Fruit fly (Drosophila melanogaster) whole organism, embryonic: Measurements from ENCODE around the gene RpS2.

Source experiments
- Awh ChIP-seq: fragments of 200-800 bp; sonication (Bioruptor generic); IDR thresholded peaks from 2 replicates; pipeline ENCODE4, ENCODE4 v1.3.6; 2022; ENCODE audit warnings: missing biosample characterization, missing genetic modification characterization
- CG10274 ChIP-seq: fragments of 200-800 bp; sonication (Bioruptor generic); optimal IDR thresholded peaks from 3 replicates; lab custom pipeline; 2017; ENCODE audit warnings: missing biosample characterization, mild to moderate bottlenecking, missing genetic modification characterization
- CG10565 ChIP-seq: fragments of 200-800 bp; sonication (Bioruptor generic); optimal IDR thresholded peaks from 3 replicates; lab custom pipeline; 2016; ENCODE audit warnings: missing biosample characterization, mild to moderate bottlenecking, missing genetic modification characterization
- CG11085 ChIP-seq: fragments of 200-800 bp; sonication (Bioruptor generic); IDR thresholded peaks from 2 replicates; pipeline ENCODE4 v1.3.6; 2022; ENCODE audit warnings: missing biosample characterization, missing genetic modification characterization
- CG11696 ChIP-seq: fragments of 200-800 bp; sonication (Bioruptor generic); IDR thresholded peaks from 2 replicates; pipeline ENCODE4 v1.3.6; 2022; ENCODE audit warnings: missing biosample characterization, missing genetic modification characterization
- CG12659 ChIP-seq: fragments of 200-800 bp; sonication (Bioruptor generic); optimal IDR thresholded peaks from 3 replicates; lab custom pipeline; 2017; ENCODE audit warnings: mild to moderate bottlenecking, missing biosample characterization, missing genetic modification reagents, missing genetic modification characterization
- CG12942 ChIP-seq: fragments of 200-800 bp; sonication (Bioruptor generic); optimal IDR thresholded peaks from 3 replicates; lab custom pipeline; 2016; ENCODE audit warnings: missing biosample characterization, missing genetic modification characterization
- CG13123 ChIP-seq: fragments of 200-800 bp; sonication (Bioruptor generic); optimal IDR thresholded peaks from 2 replicates; lab custom pipeline; 2016; ENCODE audit warnings: missing biosample characterization, missing genetic modification characterization
- CG14667 ChIP-seq: fragments of 200-800 bp; sonication (Bioruptor generic); IDR thresholded peaks from 2 replicates; pipeline ENCODE4 v1.3.6; 2022; ENCODE audit warnings: missing biosample characterization, missing genetic modification characterization
- CG14965 ChIP-seq: fragments of 200-800 bp; sonication (Bioruptor generic); optimal IDR thresholded peaks from 2 replicates; lab custom pipeline; 2016; ENCODE audit warnings: missing biosample characterization, missing genetic modification characterization, borderline replicate concordance
- CG15601 ChIP-seq: fragments of 200-800 bp; sonication (Bioruptor generic); optimal IDR thresholded peaks from 3 replicates; lab custom pipeline; 2019; ENCODE audit warnings: missing biosample characterization, mild to moderate bottlenecking, missing genetic modification characterization, moderate library complexity
- CG17186 ChIP-seq: fragments of 200-800 bp; sonication (Bioruptor generic); optimal IDR thresholded peaks from 3 replicates; lab custom pipeline; 2017; ENCODE audit warnings: missing biosample characterization, missing genetic modification reagents, missing genetic modification characterization
- CG17912 ChIP-seq: fragments of 200-800 bp; sonication (Bioruptor generic); optimal IDR thresholded peaks from 2 replicates; lab custom pipeline; 2018; ENCODE audit warnings: missing biosample characterization, mild to moderate bottlenecking, missing genetic modification characterization
- CG1832 ChIP-seq: fragments of 200-800 bp; sonication (Bioruptor generic); optimal IDR thresholded peaks from 2 replicates; lab custom pipeline; 2017; ENCODE audit warnings: missing biosample characterization, mild to moderate bottlenecking, missing genetic modification characterization, inconsistent platforms
- CG31388 ChIP-seq: fragments of 200-800 bp; sonication (Bioruptor generic); optimal IDR thresholded peaks from 2 replicates; lab custom pipeline; 2016; ENCODE audit warnings: missing biosample characterization, missing genetic modification characterization
- CG4424 ChIP-seq: fragments of 200-800 bp; sonication (Bioruptor generic); optimal IDR thresholded peaks from 3 replicates; lab custom pipeline; 2016; ENCODE audit warnings: missing biosample characterization, missing genetic modification characterization
- CG4854 ChIP-seq: fragments of 200-800 bp; sonication (Bioruptor generic); optimal IDR thresholded peaks from 2 replicates; lab custom pipeline; 2016; ENCODE audit warnings: missing biosample characterization, missing genetic modification characterization, inconsistent platforms
- CG6689 ChIP-seq: fragments of 200-800 bp; sonication (Bioruptor generic); IDR thresholded peaks from 2 replicates; pipeline ENCODE4 v1.3.6; 2022; ENCODE audit warnings: missing biosample characterization, missing genetic modification characterization
- CG7357 ChIP-seq: fragments of 200-800 bp; sonication (Bioruptor generic); IDR thresholded peaks from 3 replicates; pipeline ENCODE4 v1.3.6; 2022; ENCODE audit warnings: missing biosample characterization, missing genetic modification characterization
- CG7928 ChIP-seq: fragments of 200-800 bp; sonication (Bioruptor generic); optimal IDR thresholded peaks from 2 replicates; lab custom pipeline; 2017; ENCODE audit warnings: missing biosample characterization, mild to moderate bottlenecking, missing genetic modification characterization
- Dip3 ChIP-seq: fragments of 200-800 bp; sonication (Bioruptor generic); optimal IDR thresholded peaks from 3 replicates; lab custom pipeline; 2016; ENCODE audit warnings: missing biosample characterization, missing genetic modification characterization
- Dref ChIP-seq: fragments of 200-800 bp; sonication (Bioruptor generic); IDR thresholded peaks from 2 replicates; pipeline ENCODE4 v1.3.6; 2022; ENCODE audit warnings: missing biosample characterization, missing genetic modification characterization
- E2f1 ChIP-seq: fragments of 200-800 bp; sonication (Bioruptor generic); IDR thresholded peaks from 2 replicates; pipeline ENCODE4 v1.3.6; 2022; ENCODE audit warnings: missing biosample characterization, missing genetic modification characterization
- Elba2 ChIP-seq: fragments of 200-800 bp; sonication (Bioruptor generic); optimal IDR thresholded peaks from 3 replicates; lab custom pipeline; 2016; ENCODE audit warnings: missing biosample characterization, missing genetic modification characterization
- H15 ChIP-seq: fragments of 200-800 bp; sonication (Bioruptor generic); IDR thresholded peaks from 3 replicates; pipeline ENCODE4 v1.3.6; 2022; ENCODE audit warnings: missing biosample characterization, missing genetic modification characterization
- Hmr ChIP-seq: fragments of 200-800 bp; sonication (Bioruptor generic); optimal IDR thresholded peaks from 3 replicates; lab custom pipeline; 2017; ENCODE audit warnings: mild to moderate bottlenecking, missing biosample characterization, missing genetic modification reagents, missing genetic modification characterization
- PHDP ChIP-seq: fragments of 200-800 bp; sonication (Bioruptor generic); optimal IDR thresholded peaks from 3 replicates; lab custom pipeline; 2018; ENCODE audit warnings: missing biosample characterization, mild to moderate bottlenecking, missing genetic modification characterization, moderate library complexity
- Sox102F ChIP-seq: fragments of 200-800 bp; sonication (Bioruptor generic); optimal IDR thresholded peaks from 2 replicates; lab custom pipeline; 2018; ENCODE audit warnings: missing biosample characterization, mild to moderate bottlenecking, missing genetic modification characterization, moderate library complexity
- Usf ChIP-seq: fragments of 200-800 bp; sonication (Bioruptor generic); optimal IDR thresholded peaks from 2 replicates; lab custom pipeline; 2017; ENCODE audit warnings: missing genotype, missing biosample characterization, missing genetic modification characterization
- bowl ChIP-seq: fragments of 200-800 bp; sonication (Bioruptor generic); IDR thresholded peaks from 2 replicates; pipeline ENCODE4 v1.3.6; 2022; ENCODE audit warnings: missing biosample characterization, missing genetic modification characterization
- bsh ChIP-seq, 2 experiments: fragments of 200-800 bp; sonication (Bioruptor generic); optimal IDR thresholded peaks; 2 replicates each; lab custom pipeline; 2017 to 2018; ENCODE audit warnings: mild to moderate bottlenecking in 2 of 2, missing biosample characterization in 2 of 2, missing genetic modification characterization in 2 of 2, moderate library complexity in 1 of 2
- dan ChIP-seq: fragments of 200-800 bp; sonication (Bioruptor generic); IDR thresholded peaks from 2 replicates; pipeline ENCODE4 v1.3.6; 2022; ENCODE audit warnings: missing biosample characterization, missing genetic modification characterization
- disco-r ChIP-seq: fragments of 200-800 bp; sonication (Bioruptor generic); optimal IDR thresholded peaks from 2 replicates; lab custom pipeline; 2016; ENCODE audit warnings: missing biosample characterization, missing genetic modification characterization
- dmrt11E ChIP-seq: fragments of 200-800 bp; sonication (Bioruptor generic); optimal IDR thresholded peaks from 3 replicates; lab custom pipeline; 2018; ENCODE audit warnings: missing biosample characterization, mild to moderate bottlenecking, missing genetic modification characterization, moderate library complexity
- eve ChIP-seq, 2 experiments: fragments of >200 bp; optimal IDR thresholded peaks; 2 replicates each; lab custom pipeline; 2017; ENCODE audit warnings: missing biosample characterization in 2 of 2, missing genetic modification characterization in 2 of 2
- fd96Cb ChIP-seq: fragments of 200-800 bp; sonication (Bioruptor generic); optimal IDR thresholded peaks from 2 replicates; lab custom pipeline; 2018; ENCODE audit warnings: missing biosample characterization, mild to moderate bottlenecking, missing genetic modification characterization, moderate library complexity
- gfzf ChIP-seq: fragments of 200-800 bp; sonication (Bioruptor generic); optimal IDR thresholded peaks from 2 replicates; lab custom pipeline; 2016; ENCODE audit warnings: missing biosample characterization, mild to moderate bottlenecking, missing genetic modification characterization, moderate library complexity
- grn ChIP-seq: fragments of 200-800 bp; sonication (Bioruptor generic); optimal IDR thresholded peaks from 3 replicates; lab custom pipeline; 2017; ENCODE audit warnings: missing biosample characterization, missing genetic modification characterization
- lmd ChIP-seq: fragments of 200-800 bp; sonication (Bioruptor generic); IDR thresholded peaks from 2 replicates; pipeline ENCODE4 v1.3.6; 2022; ENCODE audit warnings: missing biosample characterization, missing genetic modification characterization
- nmo ChIP-seq: fragments of 200-800 bp; sonication (Bioruptor generic); optimal IDR thresholded peaks from 2 replicates; lab custom pipeline; 2018; ENCODE audit warnings: missing biosample characterization, mild to moderate bottlenecking, missing genetic modification characterization, moderate library complexity
- onecut ChIP-seq: fragments of 200-800 bp; sonication (Bioruptor generic); IDR thresholded peaks from 2 replicates; pipeline ENCODE4 v1.3.6; 2022; ENCODE audit warnings: missing biosample characterization, missing genetic modification characterization
- pros ChIP-seq: fragments of 200-800 bp; sonication (Bioruptor generic); optimal IDR thresholded peaks from 3 replicates; lab custom pipeline; 2019; ENCODE audit warnings: missing biosample characterization, mild to moderate bottlenecking, missing genetic modification characterization, moderate library complexity
- salm ChIP-seq: fragments of 200-800 bp; sonication (Bioruptor generic); optimal IDR thresholded peaks from 2 replicates; lab custom pipeline; 2018; ENCODE audit warnings: missing biosample characterization, mild to moderate bottlenecking, missing genetic modification characterization
- scrt ChIP-seq: fragments of 200-800 bp; sonication (Bioruptor generic); optimal IDR thresholded peaks from 2 replicates; lab custom pipeline; 2018; ENCODE audit warnings: missing biosample characterization, mild to moderate bottlenecking, missing genetic modification characterization, moderate library complexity
- seq ChIP-seq: fragments of 200-800 bp; sonication (Bioruptor generic); IDR thresholded peaks from 2 replicates; pipeline ENCODE4 v1.3.6; 2022; ENCODE audit warnings: missing biosample characterization, missing genetic modification characterization
- shn ChIP-seq: fragments of 200-800 bp; sonication (Bioruptor generic); optimal IDR thresholded peaks from 3 replicates; lab custom pipeline; 2016; ENCODE audit warnings: missing biosample characterization, missing genetic modification characterization
- sr ChIP-seq: fragments of 200-800 bp; sonication (Bioruptor generic); IDR thresholded peaks from 3 replicates; pipeline ENCODE4 v1.3.6; 2022; ENCODE audit warnings: missing biosample characterization, missing genetic modification characterization
- tin ChIP-seq: fragments of 200-800 bp; sonication (Bioruptor generic); optimal IDR thresholded peaks from 3 replicates; lab custom pipeline; 2016; ENCODE audit warnings: missing biosample characterization, missing genetic modification characterization
- z ChIP-seq: fragments of 200-800 bp; sonication (Bioruptor generic); IDR thresholded peaks from 3 replicates; pipeline ENCODE4 v1.3.6; 2022; ENCODE audit warnings: missing biosample characterization, missing genetic modification characterization

Gene RpS2

DNA sequence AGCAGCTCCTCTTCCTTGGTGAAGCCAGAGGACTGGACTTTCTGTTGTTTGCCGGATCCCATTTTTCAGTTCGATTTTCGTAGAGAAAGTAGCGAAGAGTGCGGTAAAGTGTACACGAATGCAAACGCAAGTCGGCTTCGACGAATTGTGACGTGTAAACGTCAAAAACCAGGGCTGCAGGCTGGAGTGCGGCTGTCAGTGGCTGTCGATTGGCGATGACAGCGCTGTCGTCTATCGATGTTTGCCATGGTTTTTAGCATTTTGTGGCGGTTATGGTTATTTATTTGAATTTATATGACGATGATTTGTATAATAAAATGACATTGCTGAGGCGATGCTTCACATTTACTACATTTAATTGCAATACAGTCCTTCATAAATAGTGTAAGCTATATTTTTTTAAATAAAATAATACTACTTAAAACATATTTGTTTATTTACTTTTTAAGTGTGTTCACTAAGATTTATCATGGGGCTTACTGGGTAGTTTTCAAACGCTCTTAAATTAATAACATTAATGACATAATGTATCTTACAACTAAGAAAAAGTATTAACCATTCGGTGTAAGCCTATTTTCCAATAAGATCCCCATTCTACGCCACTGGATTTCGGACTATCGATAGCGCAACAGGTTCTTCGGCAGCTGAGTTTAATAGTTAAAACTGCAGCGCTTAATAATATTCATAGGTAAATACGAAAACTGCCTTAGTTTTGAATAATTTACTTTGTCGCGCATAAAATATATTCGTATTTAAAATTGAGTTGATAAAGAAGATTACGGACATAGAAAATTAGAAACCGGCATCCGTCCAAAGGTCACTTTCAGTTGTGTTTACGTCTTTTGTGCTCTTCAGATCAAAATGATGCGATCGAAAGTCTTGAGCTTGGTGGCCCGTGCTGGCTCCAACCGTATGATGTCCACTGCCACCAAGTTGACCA lies 20.9 kb upstream of the RpS2 start, which contains the start of the genes CG5885 and CG4598 (continued):
- TF ChIP-seq dmrt11E (tag; lab: Kevin White, UChicago) (peak; percentile 45), CG10565 (GFP tag; lab: Kevin White, UChicago) (no peak), dan (GFP tag; lab: Robert Waterston, UW) (no peak), CG12659 (GFP tag; lab: Kevin White, UChicago) (peak; percentile 78), scrt (GFP tag; lab: Kevin White, UChicago) (peak; percentile 78), CG4424 (GFP tag; lab: Kevin White, UChicago) (peak; percentile 63), CG7357 (GFP tag; lab: Robert Waterston, UW) (no peak), PHDP (tag; lab: Kevin White, UChicago) (peak; percentile 65), gfzf (GFP tag; lab: Kevin White, UChicago) (peak; percentile 50), CG12942 (GFP tag; lab: Kevin White, UChicago) (peak; percentile 63), CG7928 (GFP tag; lab: Kevin White, UChicago) (peak; percentile 98), Sox102F (GFP tag; lab: Kevin White, UChicago) (peak; percentile 80), onecut (GFP tag; lab: Robert Waterston, UW) (peak; percentile 55; the same call in 1 of the 2 replicates), CG11085 (GFP tag; lab: Robert Waterston, UW) (no peak), CG4854 (GFP tag; lab: Kevin White, UChicago) (no peak), Hmr (GFP tag; lab: Kevin White, UChicago) (peak; percentile 75), sr (GFP tag; lab: Robert Waterston, UW) (no peak; the same call in 2 of the 3 replicates), Elba2 (GFP tag; lab: Kevin White, UChicago) (no peak), eve (GFP tag; optimal IDR thresholded peaks at IDR 0.05; lab: Kevin White, UChicago) (no peak), CG31388 (GFP tag; lab: Kevin White, UChicago) (no peak), E2f1 (GFP tag; lab: Robert Waterston, UW) (peak; percentile 59), grn (GFP tag; lab: Kevin White, UChicago) (no peak), CG14965 (GFP tag; lab: Kevin White, UChicago) (no peak), fd96Cb (tag; lab: Kevin White, UChicago) (peak; percentile 48), lmd (GFP tag; lab: Robert Waterston, UW) (peak; percentile 60; the same call in 1 of the 2 replicates), disco-r (GFP tag; lab: Kevin White, UChicago) (no peak), CG1832 (GFP tag; lab: Kevin White, UChicago) (no peak), H15 (GFP tag; lab: Robert Waterston, UW) (peak; percentile 41; the same call in 2 of the 3 replicates), CG17186 (GFP tag; lab: Kevin White, UChicago) (peak; percentile 71), Dref (peak; percentile 94), CG14667 (GFP tag; lab: Robert Waterston, UW) (peak; percentile 27; the same call in 1 of the 2 replicates), CG13123 (GFP tag; lab: Kevin White, UChicago) (peak; percentile 26), pros (no peak), z (GFP tag; lab: Robert Waterston, UW) (no peak), bsh (GFP tag; optimal IDR thresholded peaks at IDR 0.05; lab: Kevin White, UChicago) (peak; percentile 66 to 74), Usf (no peak), tin (GFP tag; lab: Kevin White, UChicago) (peak; percentile 48), Awh (GFP tag; lab: Robert Waterston, UW) (peak; percentile 78), CG15601 (tag; lab: Kevin White, UChicago) (peak; percentile 62), salm (no peak), Dip3 (GFP tag; lab: Kevin White, UChicago) (peak; percentile 21), CG6689 (GFP tag; lab: Robert Waterston, UW) (peak; percentile 43; the same call in 1 of the 2 replicates), nmo (GFP tag; lab: Kevin White, UChicago) (peak; percentile 61), CG11696 (GFP tag; lab: Robert Waterston, UW) (0 out of 2 replicates have a peak, but pooled peaks have one; percentile 28), CG10274 (GFP tag; lab: Kevin White, UChicago) (no peak), seq (GFP tag; lab: Robert Waterston, UW) (no peak), CG17912 (GFP tag; lab: Kevin White, UChicago) (peak; percentile 46), bowl (GFP tag; lab: Robert Waterston, UW) (no peak), shn (GFP tag; lab: Kevin White, UChicago) (peak; percentile 9)
